Fruit fly (Drosophila melanogaster) whole organism, embryonic: ENCODE results near the gene CG14227.

Source experiments
- ATbp ChIP-seq: fragments of 200-800 bp; sonication (Bioruptor generic); optimal IDR thresholded peaks from 2 replicates; lab custom pipeline; 2017; ENCODE audit warnings: missing biosample characterization, mild to moderate bottlenecking, missing genetic modification characterization, missing genetic modification reagents
- Abd-B ChIP-seq: fragments of 200-800 bp; sonication (Bioruptor generic); optimal IDR thresholded peaks from 2 replicates; lab custom pipeline; 2018; ENCODE audit warnings: missing biosample characterization, mild to moderate bottlenecking, missing genetic modification characterization, moderate library complexity
- Adf1 ChIP-seq: fragments of 200-800 bp; sonication (Bioruptor generic); IDR thresholded peaks from 2 replicates; pipeline ENCODE4 v1.3.6; 2022; ENCODE audit warnings: missing biosample characterization, missing genetic modification characterization
- B-H2 ChIP-seq: fragments of 200-800 bp; sonication (Bioruptor generic); optimal IDR thresholded peaks from 2 replicates; lab custom pipeline; 2018; ENCODE audit warnings: missing biosample characterization, mild to moderate bottlenecking, missing genetic modification characterization
- Bgb ChIP-seq: fragments of 200-800 bp; sonication (Bioruptor generic); IDR thresholded peaks from 2 replicates; pipeline ENCODE4 v1.3.6; 2022; ENCODE audit warnings: missing biosample characterization, missing genetic modification characterization; ENCODE audit not compliant: partially characterized antibody
- CG1024 ChIP-seq: fragments of 200-800 bp; sonication (Bioruptor generic); IDR thresholded peaks from 2 replicates; pipeline ENCODE4 v1.3.6; 2022; ENCODE audit warnings: missing biosample characterization, missing genetic modification characterization
- CG10543 ChIP-seq: fragments of 200-800 bp; sonication (Bioruptor generic); optimal IDR thresholded peaks from 3 replicates; lab custom pipeline; 2017; ENCODE audit warnings: missing biosample characterization, mild to moderate bottlenecking, missing genetic modification characterization, moderate library complexity
- CG10565 ChIP-seq: fragments of 200-800 bp; sonication (Bioruptor generic); optimal IDR thresholded peaks from 3 replicates; lab custom pipeline; 2016; ENCODE audit warnings: missing biosample characterization, mild to moderate bottlenecking, missing genetic modification characterization
- CG10654 ChIP-seq: fragments of 200-800 bp; sonication (Bioruptor generic); optimal IDR thresholded peaks from 2 replicates; lab custom pipeline; 2016; ENCODE audit warnings: missing biosample characterization, missing genetic modification characterization
- CG12942 ChIP-seq: fragments of 200-800 bp; sonication (Bioruptor generic); optimal IDR thresholded peaks from 3 replicates; lab custom pipeline; 2016; ENCODE audit warnings: missing biosample characterization, missing genetic modification characterization
- CG13624 ChIP-seq: fragments of 200-800 bp; sonication (Bioruptor generic); optimal IDR thresholded peaks from 2 replicates; lab custom pipeline; 2016; ENCODE audit warnings: missing biosample characterization, missing genetic modification characterization
- CG16815 ChIP-seq: fragments of 200-800 bp; sonication (Bioruptor generic); optimal IDR thresholded peaks from 3 replicates; lab custom pipeline; 2017; ENCODE audit warnings: missing biosample characterization, mild to moderate bottlenecking, missing genetic modification characterization
- CG17612 ChIP-seq: fragments of 200-800 bp; sonication (Bioruptor generic); IDR thresholded peaks from 2 replicates; pipeline ENCODE4 v1.3.6; 2022; ENCODE audit warnings: missing biosample characterization, missing genetic modification characterization
- CG2129 ChIP-seq: fragments of 200-800 bp; sonication (Bioruptor generic); IDR thresholded peaks from 2 replicates; pipeline ENCODE4 v1.3.6; 2022; ENCODE audit warnings: missing biosample characterization, missing genetic modification characterization; ENCODE audit not compliant: partially characterized antibody
- CG2875 ChIP-seq: fragments of 200-800 bp; sonication (Bioruptor generic); optimal IDR thresholded peaks from 2 replicates; lab custom pipeline; 2017; ENCODE audit warnings: missing biosample characterization, mild to moderate bottlenecking, missing genetic modification characterization, missing genetic modification reagents
- CG32767 ChIP-seq: fragments of 200-800 bp; sonication (Bioruptor generic); IDR thresholded peaks from 2 replicates; pipeline ENCODE4 v1.3.6; 2022; ENCODE audit warnings: missing biosample characterization, missing genetic modification characterization
- CG34422 ChIP-seq: fragments of 200-800 bp; sonication (Bioruptor generic); IDR thresholded peaks from 3 replicates; pipeline ENCODE4 v1.3.6; 2022; ENCODE audit warnings: missing biosample characterization, missing genetic modification characterization
- CG5180 ChIP-seq: fragments of 200-800 bp; sonication (Bioruptor generic); optimal IDR thresholded peaks from 3 replicates; lab custom pipeline; 2017; ENCODE audit warnings: missing biosample characterization, missing genetic modification characterization, mild to moderate bottlenecking, moderate library complexity, missing genetic modification reagents
- CG6683 ChIP-seq: fragments of 200-800 bp; sonication (Bioruptor generic); optimal IDR thresholded peaks from 2 replicates; lab custom pipeline; 2017; ENCODE audit warnings: missing biosample characterization, mild to moderate bottlenecking, missing genetic modification characterization, missing genetic modification reagents
- CG7357 ChIP-seq: fragments of 200-800 bp; sonication (Bioruptor generic); IDR thresholded peaks from 3 replicates; pipeline ENCODE4 v1.3.6; 2022; ENCODE audit warnings: missing biosample characterization, missing genetic modification characterization
- CG7839 ChIP-seq: fragments of 200-800 bp; sonication (Bioruptor generic); optimal IDR thresholded peaks from 3 replicates; lab custom pipeline; 2018; ENCODE audit warnings: missing biosample characterization, mild to moderate bottlenecking, missing genetic modification characterization, moderate library complexity
- CG9817 ChIP-seq: fragments of 200-800 bp; sonication (Bioruptor generic); optimal IDR thresholded peaks from 2 replicates; lab custom pipeline; 2018; ENCODE audit warnings: missing biosample characterization, mild to moderate bottlenecking, missing genetic modification characterization, moderate library complexity
- Dip2 ChIP-seq: fragments of 200-800 bp; sonication (Bioruptor generic); IDR thresholded peaks from 2 replicates; pipeline ENCODE4 v1.3.6; 2022; ENCODE audit warnings: missing biosample characterization, missing genetic modification characterization
- Fer1 ChIP-seq: fragments of 200-800 bp; sonication (Bioruptor generic); optimal IDR thresholded peaks from 2 replicates; lab custom pipeline; 2017; ENCODE audit warnings: missing biosample characterization, mild to moderate bottlenecking, missing genetic modification characterization
- Kr ChIP-seq: fragments of 200-800 bp; sonication (Bioruptor generic); optimal IDR thresholded peaks from 2 replicates; lab custom pipeline; 2017; ENCODE audit warnings: missing biosample characterization, mild to moderate bottlenecking, missing genetic modification characterization
- Lhr ChIP-seq: fragments of 200-800 bp; sonication (Bioruptor generic); optimal IDR thresholded peaks from 3 replicates; lab custom pipeline; 2017; ENCODE audit warnings: mild to moderate bottlenecking, missing biosample characterization, missing genetic modification reagents, missing genetic modification characterization
- Opbp ChIP-seq: fragments of 200-800 bp; sonication (Bioruptor generic); IDR thresholded peaks from 3 replicates; pipeline ENCODE4 v1.3.6; 2022; ENCODE audit warnings: missing biosample characterization, missing genetic modification characterization; ENCODE audit not compliant: partially characterized antibody
- Ravus ChIP-seq: fragments of 200-800 bp; sonication (Bioruptor generic); IDR thresholded peaks from 2 replicates; pipeline ENCODE4 v1.3.6; 2022; ENCODE audit warnings: missing biosample characterization, missing genetic modification characterization
- Ssrp ChIP-seq: fragments of 200-800 bp; sonication (Bioruptor generic); optimal IDR thresholded peaks from 2 replicates; lab custom pipeline; 2018; ENCODE audit warnings: missing biosample characterization, mild to moderate bottlenecking, missing genetic modification characterization, moderate library complexity
- Tbp ChIP-seq: fragments of >200 bp; optimal IDR thresholded peaks from 2 replicates; lab custom pipeline; 2018; ENCODE audit warnings: missing biosample characterization, missing genetic modification characterization
- YL-1 ChIP-seq: fragments of 200-800 bp; sonication (Bioruptor generic); optimal IDR thresholded peaks from 3 replicates; lab custom pipeline; 2017; ENCODE audit warnings: missing biosample characterization, mild to moderate bottlenecking, missing genetic modification characterization
- bowl ChIP-seq: fragments of 200-800 bp; sonication (Bioruptor generic); IDR thresholded peaks from 2 replicates; pipeline ENCODE4 v1.3.6; 2022; ENCODE audit warnings: missing biosample characterization, missing genetic modification characterization
- cwo ChIP-seq: fragments of 200-800 bp; sonication (Bioruptor generic); optimal IDR thresholded peaks from 3 replicates; lab custom pipeline; 2017; ENCODE audit warnings: missing biosample characterization, missing genetic modification characterization, mild to moderate bottlenecking, moderate library complexity, missing genetic modification reagents
- emc ChIP-seq: fragments of 200-800 bp; sonication (Bioruptor generic); optimal IDR thresholded peaks from 2 replicates; lab custom pipeline; 2016; ENCODE audit warnings: missing biosample characterization, missing genetic modification characterization
- eve ChIP-seq, 2 experiments: fragments of >200 bp; optimal IDR thresholded peaks; 2 replicates each; lab custom pipeline; 2017; ENCODE audit warnings: missing biosample characterization in 2 of 2, missing genetic modification characterization in 2 of 2
- fru ChIP-seq: fragments of >200 bp; optimal IDR thresholded peaks from 2 replicates; lab custom pipeline; 2017
- fu2 ChIP-seq: fragments of 200-800 bp; sonication (Bioruptor generic); optimal IDR thresholded peaks from 2 replicates; lab custom pipeline; 2016; ENCODE audit warnings: missing biosample characterization, missing genetic modification characterization
- h ChIP-seq: fragments of >200 bp; optimal IDR thresholded peaks from 2 replicates; lab custom pipeline; 2017
- jing ChIP-seq: fragments of 200-800 bp; sonication (Bioruptor generic); optimal IDR thresholded peaks from 2 replicates; lab custom pipeline; 2018; ENCODE audit warnings: missing biosample characterization, mild to moderate bottlenecking, missing genetic modification characterization
- jumu ChIP-seq: fragments of 200-800 bp; sonication (Bioruptor generic); optimal IDR thresholded peaks from 3 replicates; lab custom pipeline; 2016; ENCODE audit warnings: missing biosample characterization, missing genetic modification characterization
- kay ChIP-seq: fragments of 200-800 bp; sonication (Bioruptor generic); optimal IDR thresholded peaks from 2 replicates; lab custom pipeline; 2016; ENCODE audit warnings: missing biosample characterization, missing genetic modification characterization
- kni ChIP-seq: fragments of 200-800 bp; sonication (Bioruptor generic); optimal IDR thresholded peaks from 3 replicates; lab custom pipeline; 2017; ENCODE audit warnings: mild to moderate bottlenecking, missing biosample characterization, missing genetic modification reagents, missing genetic modification characterization
- knrl ChIP-seq: fragments of 200-800 bp; sonication (Bioruptor generic); IDR thresholded peaks from 3 replicates; pipeline ENCODE4 v1.3.6; 2022; ENCODE audit warnings: missing biosample characterization, missing genetic modification characterization; ENCODE audit not compliant: partially characterized antibody
- lilli ChIP-seq: fragments of 200-800 bp; sonication (Bioruptor generic); optimal IDR thresholded peaks from 3 replicates; lab custom pipeline; 2016; ENCODE audit warnings: missing biosample characterization, missing genetic modification characterization
- onecut ChIP-seq: fragments of 200-800 bp; sonication (Bioruptor generic); IDR thresholded peaks from 2 replicates; pipeline ENCODE4 v1.3.6; 2022; ENCODE audit warnings: missing biosample characterization, missing genetic modification characterization
- otp ChIP-seq: fragments of 200-800 bp; sonication (Bioruptor generic); IDR thresholded peaks from 3 replicates; pipeline ENCODE4, ENCODE4 v1.3.6; 2022; ENCODE audit warnings: missing biosample characterization, missing genetic modification characterization
- prd ChIP-seq, 3 experiments: fragments of >200 bp in 2 of 3; fragments of 200-800 bp in 1 of 3; sonication (Bioruptor generic) in 1 of 3; optimal IDR thresholded peaks in 2 of 3; IDR thresholded peaks in 1 of 3; 2 replicates in 2 of 3; 3 replicates in 1 of 3; pipeline versions ENCODE4 v1.3.6 to Lab custom; 2017 to 2022; ENCODE audit warnings: missing biosample characterization in 1 of 3, missing genetic modification characterization in 1 of 3
- pum ChIP-seq: fragments of 200-800 bp; sonication (Bioruptor generic); optimal IDR thresholded peaks from 2 replicates; lab custom pipeline; 2016; ENCODE audit warnings: missing biosample characterization, missing genetic modification characterization
- pzg ChIP-seq: fragments of 200-800 bp; sonication (Bioruptor generic); optimal IDR thresholded peaks from 3 replicates; lab custom pipeline; 2018; ENCODE audit warnings: missing biosample characterization, mild to moderate bottlenecking, missing genetic modification characterization, moderate library complexity
- sens ChIP-seq: fragments of 200-800 bp; sonication (Bioruptor generic); peaks from one replicate; lab custom pipeline; 2016; ENCODE audit warnings: missing biosample characterization, missing genetic modification characterization
- usp ChIP-seq: fragments of >200 bp; optimal IDR thresholded peaks from 2 replicates; lab custom pipeline; 2017; ENCODE audit warnings: missing biosample characterization, missing genetic modification characterization

The CG14227 gene

DNA sequence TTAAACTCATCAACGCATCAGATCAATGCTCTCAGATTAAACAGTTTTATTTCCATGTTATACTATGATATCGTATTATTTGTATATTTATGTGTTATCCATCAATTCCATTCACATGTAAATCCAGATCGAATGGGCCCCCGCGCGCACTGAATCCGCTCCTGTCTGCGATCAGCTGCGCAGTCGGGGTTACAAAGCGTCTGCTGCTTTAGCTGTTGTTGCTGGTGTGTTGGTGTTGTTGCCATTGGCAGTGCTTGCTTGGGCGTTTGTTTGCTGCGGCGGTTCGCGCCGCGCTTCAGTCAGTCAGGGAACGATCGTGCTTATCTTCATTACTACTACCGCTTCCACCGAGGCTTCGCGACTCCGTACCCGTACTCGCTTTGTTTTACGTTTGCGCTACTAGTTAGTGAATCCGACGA, 21.7 kb downstream of the CG14227 start, which contains the start of gene Zw (continued):
- peak; percentile 72; the same call in 2 of the 3 replicates for TF ChIP-seq CG34422
- TF ChIP-seq Fer1 (GFP tag; lab: Kevin White, UChicago), result no peak
- no peak for TF ChIP-seq Kr (GFP tag; lab: Kevin White, UChicago)
- TF ChIP-seq pum (GFP tag; lab: Kevin White, UChicago), result peak; percentile 19
- no peak for TF ChIP-seq h (lab: Kevin White, UChicago)
- TF ChIP-seq kni (GFP tag; lab: Kevin White, UChicago), result peak; percentile 25
- peak; percentile 48 for TF ChIP-seq B-H2 (GFP tag; lab: Kevin White, UChicago)
- no peak for TF ChIP-seq kay (GFP tag; lab: Kevin White, UChicago)
- no peak for TF ChIP-seq jumu (GFP tag; lab: Kevin White, UChicago)
- TF ChIP-seq lilli, result peak; percentile 63
- peak; percentile 80 for TF ChIP-seq Opbp
- peak; percentile 45 for TF ChIP-seq CG16815 (GFP tag; lab: Kevin White, UChicago)
- TF ChIP-seq CG17612 (GFP tag; lab: Robert Waterston, UW), result no peak
- TF ChIP-seq CG10565 (GFP tag; lab: Kevin White, UChicago), result no peak
- TF ChIP-seq Bgb (GFP tag; lab: Robert Waterston, UW), result peak; percentile 57
- TF ChIP-seq CG6683 (GFP tag; lab: Kevin White, UChicago), result no peak
- TF ChIP-seq CG1024, result 0 out of 2 replicates have a peak, but pooled peaks have one; percentile 7
- TF ChIP-seq Tbp (GFP tag; lab: Kevin White, UChicago), result no peak
- peak; percentile 30 for TF ChIP-seq fu2 (GFP tag; lab: Kevin White, UChicago)
- peak; percentile 23 for TF ChIP-seq CG5180 (GFP tag; lab: Kevin White, UChicago)
- no peak for TF ChIP-seq CG32767 (GFP tag; lab: Robert Waterston, UW)
- peak; percentile 81 for TF ChIP-seq sens (GFP tag; lab: Kevin White, UChicago)
- TF ChIP-seq CG13624 (GFP tag; lab: Kevin White, UChicago), result peak; percentile 10
- TF ChIP-seq CG2875, result no peak
- no peak for TF ChIP-seq Lhr (GFP tag; lab: Kevin White, UChicago)
- TF ChIP-seq Abd-B (GFP tag; lab: Kevin White, UChicago), result no peak
- TF ChIP-seq CG9817, result peak; percentile 50
- TF ChIP-seq usp (GFP tag; lab: Kevin White, UChicago), result no peak
- no peak for TF ChIP-seq pzg
- TF ChIP-seq CG10654 (GFP tag; lab: Kevin White, UChicago), result peak; percentile 44
- no peak for TF ChIP-seq emc
- TF ChIP-seq Adf1, result peak; percentile 83
- TF ChIP-seq Ssrp, result peak; percentile 29
- no peak for TF ChIP-seq bowl (GFP tag; lab: Robert Waterston, UW)
- TF ChIP-seq cwo, result no peak
- TF ChIP-seq CG7839 (tag; lab: Kevin White, UChicago), result peak; percentile 66
- TF ChIP-seq jing (GFP tag; lab: Kevin White, UChicago), result no peak
- no peak for TF ChIP-seq fru
- no peak for TF ChIP-seq Dip2
- TF ChIP-seq prd (optimal IDR thresholded peaks at IDR 0.05; lab: Kevin White, UChicago), result no peak
- peak; percentile 82 for TF ChIP-seq prd (GFP tag; IDR thresholded peaks at IDR 0.05; lab: Robert Waterston, UW)
- TF ChIP-seq CG7357 (GFP tag; lab: Robert Waterston, UW), result peak; percentile 46; the same call in 1 of the 3 replicates
- TF ChIP-seq eve (GFP tag; optimal IDR thresholded peaks at IDR 0.05; lab: Kevin White, UChicago), result no peak
- TF ChIP-seq CG2129 (GFP tag; lab: Robert Waterston, UW), result no peak
- no peak for TF ChIP-seq Ravus (GFP tag; lab: Robert Waterston, UW)
- TF ChIP-seq ATbp, result peak; percentile 7
- peak; percentile 68 for TF ChIP-seq CG10543 (GFP tag; lab: Kevin White, UChicago)
- no peak for TF ChIP-seq CG12942 (GFP tag; lab: Kevin White, UChicago)
- TF ChIP-seq otp (GFP tag; lab: Robert Waterston, UW), result 0 out of 3 replicates have a peak, but pooled peaks have one; percentile 40
- TF ChIP-seq knrl (GFP tag; lab: Robert Waterston, UW), result peak; percentile 46; the same call in 2 of the 3 replicates
- TF ChIP-seq YL-1 (GFP tag; lab: Kevin White, UChicago), result no peak
- 0 out of 2 replicates have a peak, but pooled peaks have one; percentile 28 for TF ChIP-seq onecut (GFP tag; lab: Robert Waterston, UW)
